Fruit fly (Drosophila melanogaster): ENCODE measurements around the gene mthl1.

- TF ChIP-seq CG34367 (tag; optimal IDR thresholded peaks at IDR 0.05) (no peak), EcR (GFP tag; optimal IDR thresholded peaks at IDR 0.05) (no peak), CG32121 (GFP tag; IDR thresholded peaks at IDR 0.05) (no peak)
Observed at dm6 chrX:16676653-16677052, 35.9 kb downstream of the mthl1 start, which contains the start of gene CG13012.

Data from whole organism, pupa.